Fruit fly (Drosophila melanogaster): Measurements from ENCODE around the gene CG17294.
A peak's percentile ranks its signal among the peaks of the same experiment; 100 is the strongest.

Gene CG17294

DNA sequence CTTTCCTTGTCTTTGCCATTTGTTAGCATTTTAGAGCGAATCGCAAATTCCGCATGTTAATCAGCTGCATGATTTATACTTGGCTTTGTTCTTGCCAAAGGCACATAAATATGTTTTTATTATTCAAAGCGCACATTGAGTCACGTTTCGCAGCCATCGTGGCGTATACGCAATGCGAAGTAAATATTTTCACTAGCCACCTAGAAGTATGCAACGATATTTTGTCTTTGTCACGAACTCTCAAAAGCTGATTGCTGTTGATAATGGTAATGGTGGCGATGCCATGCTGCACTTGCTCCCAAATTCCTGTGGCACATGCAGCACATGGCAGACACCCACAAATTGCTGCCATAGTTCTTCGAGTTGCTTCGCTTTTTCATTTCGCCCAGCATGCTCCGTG is 42.1 kb upstream of the CG17294 start:
- TF ChIP-seq CG1621 (tag; optimal IDR thresholded peaks at IDR 0.05) (no peak), Ets96B (tag; optimal IDR thresholded peaks at IDR 0.05) (no peak), OdsH (GFP tag; optimal IDR thresholded peaks at IDR 0.05) (peak; percentile 15), cyc (GFP tag; optimal IDR thresholded peaks at IDR 0.05) (no peak), CG6808 (GFP tag; optimal IDR thresholded peaks at IDR 0.05) (no peak), ss (GFP tag; optimal IDR thresholded peaks at IDR 0.05) (no peak), CG11294 (GFP tag; IDR thresholded peaks at IDR 0.05) (no peak), dsx (GFP tag; optimal IDR thresholded peaks at IDR 0.05; ENCODE audit: poor library complexity, severe bottlenecking) (no peak), CG9139 (GFP tag; optimal IDR thresholded peaks at IDR 0.05) (no peak), fd59A (GFP tag; optimal IDR thresholded peaks at IDR 0.05) (no peak), CG6163 (GFP tag; IDR thresholded peaks at IDR 0.05) (0 out of 3 replicates have a peak, but pooled peaks have one; percentile 23), CG3919 (GFP tag; optimal IDR thresholded peaks at IDR 0.05) (peak; percentile 6), CG11762 (GFP tag; optimal IDR thresholded peaks at IDR 0.05; ENCODE audit: insufficient read depth) (no peak), CG34406 (GFP tag; optimal IDR thresholded peaks at IDR 0.05) (no peak), Ets21C (GFP tag; optimal IDR thresholded peaks at IDR 0.05) (no peak), CG4318 (GFP tag; optimal IDR thresholded peaks at IDR 0.05) (no peak), Eip78C (GFP tag) (peak; percentile 73), topi (GFP tag; optimal IDR thresholded peaks at IDR 0.05) (no peak), Eip93F (GFP tag; optimal IDR thresholded peaks at IDR 0.05) (no peak), spab (GFP tag; optimal IDR thresholded peaks at IDR 0.05) (no peak), CG31627 (GFP tag; optimal IDR thresholded peaks at IDR 0.05) (no peak), Gug (GFP tag; IDR thresholded peaks at IDR 0.05) (no peak), CG8319 (GFP tag; optimal IDR thresholded peaks at IDR 0.05) (no peak), CG32006 (GFP tag; optimal IDR thresholded peaks at IDR 0.05) (no peak), Sox14 (GFP tag; optimal IDR thresholded peaks at IDR 0.05) (no peak), achi (GFP tag; optimal IDR thresholded peaks at IDR 0.05) (peak; percentile 7), net (GFP tag; optimal IDR thresholded peaks at IDR 0.05) (no peak), Lpt (GFP tag; optimal IDR thresholded peaks at IDR 0.05) (no peak), Smox (GFP tag; optimal IDR thresholded peaks at IDR 0.05) (no peak), dac (GFP tag; optimal IDR thresholded peaks at IDR 0.05) (no peak), Sox102F (GFP tag; optimal IDR thresholded peaks at IDR 0.05) (no peak), esn (GFP tag; optimal IDR thresholded peaks at IDR 0.05) (no peak), lz (GFP tag; optimal IDR thresholded peaks at IDR 0.05) (no peak), vri (GFP tag; optimal IDR thresholded peaks at IDR 0.05) (no peak), CG3032 (tag; optimal IDR thresholded peaks at IDR 0.05) (no peak), Hr39 (GFP tag; optimal IDR thresholded peaks at IDR 0.05) (no peak)

DNA sequence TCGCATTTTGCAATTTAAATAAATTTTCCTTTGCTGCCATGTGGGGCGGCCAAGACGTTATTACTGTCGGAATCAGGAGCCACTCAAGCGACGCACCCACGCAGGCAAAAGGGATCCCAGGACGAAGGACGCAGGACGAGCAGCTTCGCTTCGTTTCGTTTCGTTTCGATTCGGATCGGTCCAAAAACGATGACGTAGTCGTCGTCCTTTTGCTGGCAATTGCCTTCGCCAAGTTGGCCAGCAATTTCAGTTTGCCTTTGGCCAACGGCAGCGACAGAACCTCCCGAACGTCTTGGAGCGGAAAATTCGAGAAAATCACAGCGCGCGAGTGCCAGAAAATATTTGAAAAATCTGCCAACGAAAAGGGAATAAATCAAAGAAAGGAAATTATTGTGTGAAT is 38.8 kb upstream of the CG17294 start, which contains the start of gene witty:
witty (plus strand) TSS at position 249 of the 400 bp plus-strand sequence.
- TF ChIP-seq dac (GFP tag; optimal IDR thresholded peaks at IDR 0.05) (no peak), dsx (GFP tag; optimal IDR thresholded peaks at IDR 0.05; ENCODE audit: poor library complexity, severe bottlenecking) (no peak), CG15336 (GFP tag; IDR thresholded peaks at IDR 0.05) (no peak), CG34406 (GFP tag; optimal IDR thresholded peaks at IDR 0.05) (no peak), Lpt (GFP tag; optimal IDR thresholded peaks at IDR 0.05) (no peak), CG8319 (GFP tag; optimal IDR thresholded peaks at IDR 0.05) (no peak), CG16779 (tag; optimal IDR thresholded peaks at IDR 0.05) (no peak), spab (GFP tag; optimal IDR thresholded peaks at IDR 0.05) (no peak), Hr39 (GFP tag; optimal IDR thresholded peaks at IDR 0.05) (no peak), salr (GFP tag; optimal IDR thresholded peaks at IDR 0.05) (no peak), CG6163 (GFP tag; IDR thresholded peaks at IDR 0.05) (no peak), lz (GFP tag; optimal IDR thresholded peaks at IDR 0.05) (no peak), OdsH (GFP tag; optimal IDR thresholded peaks at IDR 0.05) (no peak), CG9139 (GFP tag; optimal IDR thresholded peaks at IDR 0.05) (no peak), Eip78C (GFP tag) (no peak)

Data from whole organism, prepupa.